Worm (Caenorhabditis elegans): ENCODE results near the gene plr-1.

DNA sequence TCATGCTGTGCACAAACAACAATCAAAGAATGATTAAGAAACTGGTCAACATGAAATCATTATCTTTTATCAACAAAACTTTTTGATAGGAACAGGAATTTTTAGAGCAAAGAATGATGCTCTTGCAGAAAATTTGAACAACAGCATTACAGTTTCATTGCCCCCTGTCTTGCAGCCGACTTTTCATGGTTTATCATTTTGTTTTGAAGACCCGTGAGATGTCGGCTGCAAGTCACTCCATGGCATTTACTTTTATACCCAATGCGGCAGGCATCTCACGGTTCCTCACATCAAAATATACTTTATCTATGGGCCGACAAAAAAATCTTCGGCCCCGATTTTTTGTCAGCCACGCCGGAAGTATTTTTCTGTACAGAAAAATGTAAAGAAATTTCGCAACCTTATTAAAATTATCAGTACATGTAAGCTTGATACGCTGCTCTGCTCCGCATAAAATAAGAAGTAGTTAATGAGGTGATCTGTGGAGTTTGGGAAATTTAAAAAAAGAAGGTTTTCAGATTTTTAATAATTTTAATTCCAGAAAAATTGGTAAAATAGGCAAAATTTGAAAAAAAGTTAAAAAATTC, 13.2 kb upstream of the plr-1 start:
- no peak for TF ChIP-seq ztf-11 (tag; optimal IDR thresholded peaks at IDR 0.05)
- TF ChIP-seq ztf-4 (tag; optimal IDR thresholded peaks at IDR 0.05) = no peak
- TF ChIP-seq ama-1 (optimal IDR thresholded peaks at IDR 0.05) = no peak
- TF ChIP-seq sma-3 (GFP tag; optimal IDR thresholded peaks at IDR 0.05) = no peak
- TF ChIP-seq snpc-4 (tag; optimal IDR thresholded peaks at IDR 0.05) = peak; percentile 18
- no peak for TF ChIP-seq lin-13 (GFP tag; optimal IDR thresholded peaks at IDR 0.05)
- no peak for TF ChIP-seq crh-2 (tag; optimal IDR thresholded peaks at IDR 0.05)
- no peak for TF ChIP-seq elt-1 (tag; optimal IDR thresholded peaks at IDR 0.05)

Data from whole organism, L2 larva.